Fruit fly (Drosophila melanogaster): ENCODE results near the gene Tsp39D.

Tsp39D gene

DNA sequence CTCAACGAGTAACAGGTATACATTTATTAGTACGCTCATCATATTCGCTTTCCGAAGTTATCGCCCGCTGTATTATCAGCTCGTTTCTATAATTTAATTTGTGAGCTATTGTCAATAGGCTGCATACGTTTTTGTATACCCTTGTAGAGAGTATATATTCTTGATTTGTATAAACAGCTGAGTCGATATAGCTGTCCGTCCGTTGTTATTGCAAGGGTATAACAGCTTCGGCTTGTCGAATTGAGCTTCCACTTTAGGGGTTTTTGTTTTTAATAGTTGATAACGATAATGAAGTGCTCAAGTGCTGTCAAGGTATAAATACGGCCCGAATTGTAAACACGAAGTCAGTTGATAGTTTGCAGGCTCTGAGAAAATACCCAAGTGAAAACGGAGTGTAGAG lies 26.5 kb downstream of the Tsp39D start, which contains the start of gene CG8665 (continued):
- TF ChIP-seq CG17912 (GFP tag; optimal IDR thresholded peaks at IDR 0.05), result peak; percentile 9
- TF ChIP-seq CG2129 (GFP tag; IDR thresholded peaks at IDR 0.05; ENCODE audit: partially characterized antibody), result no peak
- TF ChIP-seq ken (GFP tag; IDR thresholded peaks at IDR 0.05), result peak; percentile 57; the same call in 2 of the 3 replicates
- no peak for TF ChIP-seq Atf3 (GFP tag; optimal IDR thresholded peaks at IDR 0.05)
- TF ChIP-seq crc (GFP tag; optimal IDR thresholded peaks at IDR 0.05), result peak; percentile 25
- TF ChIP-seq Side (GFP tag; optimal IDR thresholded peaks at IDR 0.05), result peak; percentile 23
- no peak for TF ChIP-seq dan (GFP tag; IDR thresholded peaks at IDR 0.05)
- TF ChIP-seq CG12942 (GFP tag; optimal IDR thresholded peaks at IDR 0.05), result no peak
- TF ChIP-seq MESR4 (GFP tag; optimal IDR thresholded peaks at IDR 0.05), result no peak
- no peak for TF ChIP-seq CG14710 (tag; optimal IDR thresholded peaks at IDR 0.05)
- no peak for TF ChIP-seq CG11696 (GFP tag; IDR thresholded peaks at IDR 0.05)
- no peak for TF ChIP-seq CG4404 (GFP tag; IDR thresholded peaks at IDR 0.05)
- 0 out of 3 replicates have a peak, but pooled peaks have one; percentile 32 for TF ChIP-seq otp (GFP tag; IDR thresholded peaks at IDR 0.05)
- peak; percentile 22; the same call in 1 of the 2 replicates for TF ChIP-seq Ada2b (GFP tag; IDR thresholded peaks at IDR 0.05)
- TF ChIP-seq CG11398 (GFP tag; optimal IDR thresholded peaks at IDR 0.05), result no peak
- no peak for TF ChIP-seq cato (GFP tag; optimal IDR thresholded peaks at IDR 0.05; ENCODE audit: borderline replicate concordance)
- no peak for TF ChIP-seq CG34224 (GFP tag; IDR thresholded peaks at IDR 0.05; ENCODE audit: partially characterized antibody)
- peak; percentile 77 for TF ChIP-seq sens (GFP tag)
- TF ChIP-seq vnd (GFP tag; IDR thresholded peaks at IDR 0.05; ENCODE audit: partially characterized antibody), result no peak
- TF ChIP-seq CG9727 (GFP tag; optimal IDR thresholded peaks at IDR 0.05), result peak; percentile 28
- TF ChIP-seq onecut (GFP tag; IDR thresholded peaks at IDR 0.05), result no peak
- TF ChIP-seq CG9215 (GFP tag; IDR thresholded peaks at IDR 0.05), result no peak
- no peak for TF ChIP-seq CG10366 (GFP tag; IDR thresholded peaks at IDR 0.05)
- TF ChIP-seq CG18619 (GFP tag; optimal IDR thresholded peaks at IDR 0.05), result no peak
- no peak for TF ChIP-seq jing (GFP tag; optimal IDR thresholded peaks at IDR 0.05)
- peak; percentile 42 for TF ChIP-seq CG3281 (GFP tag; optimal IDR thresholded peaks at IDR 0.05)
- TF ChIP-seq Eip74EF (GFP tag; optimal IDR thresholded peaks at IDR 0.05), result peak in 1 of 2 experiments; percentile 6
- TF ChIP-seq Awh (GFP tag; IDR thresholded peaks at IDR 0.05), result no peak
- peak; percentile 76 for TF ChIP-seq sob (GFP tag; IDR thresholded peaks at IDR 0.05)
- TF ChIP-seq CG15479 (GFP tag; optimal IDR thresholded peaks at IDR 0.05), result no peak
- peak; percentile 18; the same call in 1 of the 2 replicates for TF ChIP-seq al (GFP tag; IDR thresholded peaks at IDR 0.05)
- TF ChIP-seq CG2875 (GFP tag; optimal IDR thresholded peaks at IDR 0.05), result peak; percentile 9
- no peak for TF ChIP-seq abd-A (tag; optimal IDR thresholded peaks at IDR 0.05)
- TF ChIP-seq bigmax (GFP tag; optimal IDR thresholded peaks at IDR 0.05), result no peak
- no peak for TF ChIP-seq Mes4 (GFP tag; optimal IDR thresholded peaks at IDR 0.05)
- no peak for TF ChIP-seq phol (tag; optimal IDR thresholded peaks at IDR 0.05)
- peak; percentile 1 for TF ChIP-seq CG5245 (GFP tag; optimal IDR thresholded peaks at IDR 0.05)
- TF ChIP-seq CG8281 (tag; optimal IDR thresholded peaks at IDR 0.05), result no peak
- peak; percentile 66 for TF ChIP-seq CG7839 (tag; optimal IDR thresholded peaks at IDR 0.05)
- TF ChIP-seq CG17186 (GFP tag; optimal IDR thresholded peaks at IDR 0.05), result no peak
- no peak for TF ChIP-seq disco-r (GFP tag; optimal IDR thresholded peaks at IDR 0.05)
- TF ChIP-seq CG6765 (GFP tag; optimal IDR thresholded peaks at IDR 0.05), result no peak
- TF ChIP-seq CG18599 (GFP tag; optimal IDR thresholded peaks at IDR 0.05), result peak; percentile 74
- peak; percentile 20 for TF ChIP-seq CG8944 (GFP tag; optimal IDR thresholded peaks at IDR 0.05)
- TF ChIP-seq CG34376 (GFP tag; optimal IDR thresholded peaks at IDR 0.05), result peak; percentile 62
- no peak for TF ChIP-seq CG3163 (GFP tag; optimal IDR thresholded peaks at IDR 0.05)
- peak; percentile 13 for TF ChIP-seq ewg (GFP tag; optimal IDR thresholded peaks at IDR 0.05)
- TF ChIP-seq cas (GFP tag; IDR thresholded peaks at IDR 0.05), result 0 out of 2 replicates have a peak, but pooled peaks have one; percentile 10
- TF ChIP-seq CG15269 (tag; optimal IDR thresholded peaks at IDR 0.05), result peak; percentile 51
- no peak for TF ChIP-seq pum (GFP tag; optimal IDR thresholded peaks at IDR 0.05)
- TF ChIP-seq CG18764 (GFP tag; optimal IDR thresholded peaks at IDR 0.05), result no peak

All from whole organism, embryonic.